Worm (Caenorhabditis elegans) whole organism, young adult: Measurements from ENCODE around the gene EEED8.2.

Experiments
- B0336.3 ChIP-seq: fragments of 200-800 bp; sonication (Bioruptor generic); IDR thresholded peaks from 2 replicates; pipeline ENCODE4 v1.3.6; 2022; ENCODE audit warnings: missing genetic modification characterization, missing compliant biosample characterization
- C17E4.6 ChIP-seq: fragments of 200-800 bp; sonication (Bioruptor generic); IDR thresholded peaks from 2 replicates; pipeline ENCODE4 v1.3.6; 2022; ENCODE audit warnings: missing genetic modification reagents, missing genetic modification characterization, missing compliant biosample characterization
- F10E7.11 ChIP-seq: sonication (generic microtip); optimal IDR thresholded peaks from 2 replicates; lab custom pipeline; 2017; ENCODE audit warnings: mild to moderate bottlenecking, missing genetic modification characterization, moderate library complexity, missing compliant biosample characterization
- F23B12.7 ChIP-seq: sonication (generic microtip); optimal IDR thresholded peaks from 2 replicates; lab custom pipeline; 2017; ENCODE audit warnings: missing genetic modification characterization, mild to moderate bottlenecking, missing compliant biosample characterization, antibody characterized with exemption, moderate library complexity; ENCODE audit not compliant: insufficient read depth
- F33H1.4 ChIP-seq: fragments of 200-800 bp; sonication (Bioruptor generic); IDR thresholded peaks from 2 replicates; pipeline ENCODE4 v1.3.6; 2022; ENCODE audit warnings: missing genetic modification reagents, missing genetic modification characterization, missing compliant biosample characterization
- F57A8.1 ChIP-seq: fragments of 200-800 bp; sonication (Bioruptor generic); optimal IDR thresholded peaks from 2 replicates; lab custom pipeline; 2018; ENCODE audit warnings: mild to moderate bottlenecking, missing genetic modification characterization, moderate library complexity, missing compliant biosample characterization
- K12H6.12 ChIP-seq: fragments of 200-800 bp; sonication (Bioruptor generic); optimal IDR thresholded peaks from 2 replicates; lab custom pipeline; 2018; ENCODE audit warnings: mild to moderate bottlenecking, missing genetic modification characterization, missing compliant biosample characterization
- Y56A3A.18 ChIP-seq: fragments of 200-800 bp; sonication (Bioruptor generic); IDR thresholded peaks from 2 replicates; pipeline ENCODE4 v1.3.6; 2022; ENCODE audit warnings: missing genetic modification reagents, missing genetic modification characterization, missing compliant biosample characterization
- Y95B8A.8 ChIP-seq: fragments of 200-800 bp; sonication (Bioruptor generic); IDR thresholded peaks from 2 replicates; pipeline ENCODE4 v1.3.6; 2022; ENCODE audit warnings: missing genetic modification reagents, missing genetic modification characterization, missing compliant biosample characterization
- akir-1 ChIP-seq: fragments of 200-800 bp; sonication (Bioruptor generic); optimal IDR thresholded peaks from 2 replicates; lab custom pipeline; 2018; ENCODE audit warnings: mild to moderate bottlenecking, missing genetic modification characterization, moderate library complexity, missing compliant biosample characterization
- aptf-2 ChIP-seq: fragments of 200-800 bp; sonication (Bioruptor generic); conservative IDR thresholded peaks from 2 replicates; pipeline ENCODE4 v1.3.6; 2022; ENCODE audit warnings: missing genetic modification reagents, missing genetic modification characterization, missing compliant biosample characterization
- bed-1 ChIP-seq: fragments of 200-800 bp; sonication (Bioruptor generic); IDR thresholded peaks from 2 replicates; pipeline ENCODE4 v1.3.6; 2022; ENCODE audit warnings: missing genetic modification reagents, missing genetic modification characterization, missing compliant biosample characterization
- ceh-100 ChIP-seq: fragments of 200-800 bp; sonication (Bioruptor generic); IDR thresholded peaks from 2 replicates; pipeline ENCODE4 v1.3.6; 2022; ENCODE audit warnings: missing genetic modification reagents, missing genetic modification characterization, missing compliant biosample characterization
- egrh-3 ChIP-seq: fragments of 200-800 bp; sonication (Bioruptor generic); IDR thresholded peaks from 2 replicates; pipeline ENCODE4 v1.3.6; 2022; ENCODE audit warnings: missing genetic modification reagents, missing genetic modification characterization, missing compliant biosample characterization
- him-1 ChIP-seq: sonication (generic microtip); optimal IDR thresholded peaks from 2 replicates; lab custom pipeline; 2016; ENCODE audit warnings: missing genotype, missing genetic modification reagents, missing genetic modification characterization, missing compliant biosample characterization
- hsf-1 ChIP-seq: fragments of 200-800 bp; sonication (Bioruptor generic); IDR thresholded peaks from 2 replicates; pipeline ENCODE4 v1.3.6; 2022; ENCODE audit warnings: missing genetic modification reagents, missing genetic modification characterization, missing compliant biosample characterization
- lin-26 ChIP-seq: fragments of 200-800 bp; sonication (Bioruptor generic); IDR thresholded peaks from 2 replicates; pipeline ENCODE4 v1.3.6; 2022; ENCODE audit warnings: missing genetic modification reagents, missing genetic modification characterization, missing compliant biosample characterization
- lin-54 ChIP-seq: fragments of 200-800 bp; sonication (Bioruptor generic); optimal IDR thresholded peaks from 2 replicates; lab custom pipeline; 2018; ENCODE audit warnings: mild to moderate bottlenecking, missing genetic modification characterization, missing compliant biosample characterization
- lsl-1 ChIP-seq: fragments of 200-800 bp; sonication (Bioruptor generic); optimal IDR thresholded peaks from 2 replicates; lab custom pipeline; 2018; ENCODE audit warnings: mild to moderate bottlenecking, missing genetic modification characterization, moderate library complexity, missing compliant biosample characterization
- lsy-27 ChIP-seq: sonication (generic microtip); optimal IDR thresholded peaks from 2 replicates; lab custom pipeline; 2017; ENCODE audit warnings: missing genetic modification characterization, mild to moderate bottlenecking, missing compliant biosample characterization, antibody characterized with exemption, missing genotype, borderline replicate concordance; ENCODE audit not compliant: insufficient read depth
- madf-10 ChIP-seq: sonication (generic microtip); optimal IDR thresholded peaks from 2 replicates; lab custom pipeline; 2016; ENCODE audit warnings: mild to moderate bottlenecking, missing genetic modification characterization, missing compliant biosample characterization
- madf-3 ChIP-seq: fragments of 200-800 bp; sonication (Bioruptor generic); IDR thresholded peaks from 2 replicates; pipeline ENCODE4 v1.3.6; 2022; ENCODE audit warnings: missing genetic modification reagents, missing genetic modification characterization, missing compliant biosample characterization
- madf-6 ChIP-seq: fragments of 200-800 bp; sonication (Bioruptor generic); IDR thresholded peaks from 2 replicates; pipeline ENCODE4 v1.3.6; 2022; ENCODE audit warnings: missing genetic modification reagents, missing genetic modification characterization, missing compliant biosample characterization
- madf-8 ChIP-seq: fragments of 200-800 bp; sonication (Bioruptor generic); conservative IDR thresholded peaks from 2 replicates; pipeline ENCODE4 v1.3.6; 2022; ENCODE audit warnings: missing genetic modification reagents, missing genetic modification characterization, missing compliant biosample characterization
- nfyb-1 ChIP-seq: fragments of 200-800 bp; sonication (Bioruptor generic); IDR thresholded peaks from 2 replicates; pipeline ENCODE4 v1.3.6; 2022; ENCODE audit warnings: missing genetic modification reagents, missing genetic modification characterization, missing compliant biosample characterization
- nhr-179 ChIP-seq: sonication (generic microtip); optimal IDR thresholded peaks from 2 replicates; lab custom pipeline; 2016; ENCODE audit warnings: mild to moderate bottlenecking, missing genetic modification characterization, missing compliant biosample characterization
- nhr-90 ChIP-seq: sonication (generic microtip); optimal IDR thresholded peaks from 2 replicates; lab custom pipeline; 2016; ENCODE audit warnings: missing genotype, mild to moderate bottlenecking, missing genetic modification characterization, missing compliant biosample characterization
- snpc-1.1 ChIP-seq: sonication (generic microtip); optimal IDR thresholded peaks from 2 replicates; lab custom pipeline; 2017; ENCODE audit warnings: missing genetic modification characterization, mild to moderate bottlenecking, missing compliant biosample characterization, antibody characterized with exemption, moderate library complexity, missing genotype, missing genetic modification reagents; ENCODE audit not compliant: insufficient read depth
- snpc-1.3 ChIP-seq: sonication (generic microtip); optimal IDR thresholded peaks from 2 replicates; lab custom pipeline; 2017; ENCODE audit warnings: missing genetic modification characterization, mild to moderate bottlenecking, missing compliant biosample characterization, antibody characterized with exemption, moderate library complexity, missing genotype, missing genetic modification reagents; ENCODE audit not compliant: insufficient read depth
- somi-1 ChIP-seq: fragments of 200-800 bp; sonication (Bioruptor generic); optimal IDR thresholded peaks from 2 replicates; lab custom pipeline; 2018; ENCODE audit warnings: mild to moderate bottlenecking, missing genetic modification characterization, missing compliant biosample characterization
- sptf-2 ChIP-seq: fragments of 200-800 bp; sonication (Bioruptor generic); optimal IDR thresholded peaks from 2 replicates; lab custom pipeline; 2018; ENCODE audit warnings: mild to moderate bottlenecking, missing genetic modification characterization, missing compliant biosample characterization
- tbx-9 ChIP-seq: sonication (generic microtip); optimal IDR thresholded peaks from 2 replicates; lab custom pipeline; 2016; ENCODE audit warnings: borderline replicate concordance, missing genetic modification characterization, inconsistent platforms, missing compliant biosample characterization
- tlf-1 ChIP-seq: fragments of 200-800 bp; sonication (Bioruptor generic); optimal IDR thresholded peaks from 2 replicates; lab custom pipeline; 2018; ENCODE audit warnings: mild to moderate bottlenecking, missing genetic modification characterization, missing compliant biosample characterization
- unc-62 ChIP-seq: fragments of 150-350 bp; optimal IDR thresholded peaks from 2 replicates; lab custom pipeline; 2014; ENCODE audit warnings: missing biosample characterization, missing genetic modification reagents, missing genetic modification characterization
- xnd-1 ChIP-seq: sonication (generic microtip); optimal IDR thresholded peaks from 2 replicates; lab custom pipeline; 2016; ENCODE audit warnings: missing genotype, missing genetic modification reagents, missing genetic modification characterization, missing compliant biosample characterization
- zfh-2 ChIP-seq: fragments of 200-800 bp; sonication (Bioruptor generic); conservative IDR thresholded peaks from 2 replicates; pipeline ENCODE4 v1.3.6; 2022; ENCODE audit warnings: missing genetic modification reagents, missing genetic modification characterization, missing compliant biosample characterization

EEED8.2 gene

ce11 chrII:5414040-5414439, 2.5 kb upstream of the EEED8.2 start, which contains the start of the genes EEED8.14 and EEED8.3:
TSS of gene EEED8.14 (minus strand) at chrII:5414052.
TSS of gene EEED8.3 (plus strand) at chrII:5414276.
- TF ChIP-seq F33H1.4 = peak; percentile 85
- peak; percentile 80 for TF ChIP-seq xnd-1 (tag; lab: Kevin White, UChicago)
- TF ChIP-seq lin-54 (GFP tag; lab: Kevin White, UChicago) = peak; percentile 13
- no peak for TF ChIP-seq tbx-9 (tag; lab: Kevin White, UChicago)
- TF ChIP-seq hsf-1 (GFP tag; lab: Robert Waterston, UW) = no peak
- peak; percentile 90 for TF ChIP-seq lsl-1 (GFP tag; lab: Kevin White, UChicago)
- TF ChIP-seq B0336.3 = no peak
- peak; percentile 80 for TF ChIP-seq madf-6
- peak; percentile 61 for TF ChIP-seq madf-8 (GFP tag; lab: Robert Waterston, UW)
- TF ChIP-seq snpc-1.3 (tag; lab: Kevin White, UChicago) = peak; percentile 0
- no peak for TF ChIP-seq akir-1 (GFP tag; lab: Kevin White, UChicago)
- no peak for TF ChIP-seq lsy-27 (tag; lab: Kevin White, UChicago)
- TF ChIP-seq Y56A3A.18 (GFP tag; lab: Robert Waterston, UW) = no peak
- no peak for TF ChIP-seq F57A8.1
- TF ChIP-seq nhr-90 = no peak

DNA sequence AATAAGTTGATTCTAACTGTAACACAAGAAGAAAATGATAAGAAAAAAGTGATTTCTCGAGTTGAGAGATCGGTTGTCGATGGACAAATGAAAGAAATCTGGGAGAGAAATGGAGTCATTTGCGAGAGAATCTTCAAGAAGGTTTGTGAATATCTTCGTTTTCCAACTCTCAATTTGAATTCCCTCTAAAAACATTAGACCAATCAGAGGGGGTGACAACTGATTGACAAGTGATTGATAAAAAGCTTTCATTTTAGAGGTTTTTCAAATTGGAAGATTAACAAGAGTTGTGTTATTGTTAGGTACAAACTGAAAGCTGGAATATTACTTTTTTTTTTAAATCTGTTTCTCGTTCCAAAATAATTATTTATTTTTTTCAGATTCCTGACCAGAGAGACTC, 1.4 kb downstream of the EEED8.2 start:
- TF ChIP-seq F57A8.1 (no peak), unc-62 (no peak), nfyb-1 (no peak), tlf-1 (GFP tag; lab: Kevin White, UChicago) (no peak)

- TF ChIP-seq madf-10 (tag; lab: Kevin White, UChicago) (no peak), F23B12.7 (tag; lab: Kevin White, UChicago) (no peak), lin-26 (GFP tag; lab: Robert Waterston, UW) (no peak), madf-3 (GFP tag; lab: Robert Waterston, UW) (no peak), sptf-2 (no peak), aptf-2 (no peak), lin-54 (GFP tag; lab: Kevin White, UChicago) (no peak), Y95B8A.8 (GFP tag; lab: Robert Waterston, UW) (no peak), ceh-100 (GFP tag; lab: Robert Waterston, UW) (no peak), bed-1 (GFP tag; lab: Robert Waterston, UW) (no peak), C17E4.6 (GFP tag; lab: Robert Waterston, UW) (no peak), nfyb-1 (no peak), snpc-1.1 (tag; lab: Kevin White, UChicago) (no peak), F10E7.11 (tag; lab: Kevin White, UChicago) (no peak)
Measured at ce11 chrII:5418317-5418716, 1.8 kb downstream of the EEED8.2 start.

DNA sequence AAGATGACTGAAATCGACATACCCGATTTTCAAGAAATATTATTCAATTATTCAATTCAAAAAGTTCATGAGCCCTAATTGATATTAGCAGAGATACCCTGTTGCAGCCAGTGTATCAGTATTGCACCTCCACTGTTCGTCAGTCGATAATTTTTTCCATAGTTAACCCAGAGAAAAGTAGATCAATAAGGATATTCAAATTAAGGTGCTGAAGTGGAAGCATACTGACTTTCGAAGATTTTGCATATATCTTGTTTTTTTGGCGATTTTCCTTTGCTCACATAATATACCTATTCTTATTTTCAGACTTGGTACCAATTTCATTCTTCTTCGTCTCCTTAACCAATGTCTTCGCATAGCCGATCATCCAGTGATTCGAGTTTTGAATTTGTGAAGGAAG, 2.4 kb downstream of the EEED8.2 start, which contains the start of gene EEED8.15:
TSS of gene EEED8.15 (plus strand) at position 301 of the 400 bp plus-strand sequence.
- no peak for TF ChIP-seq zfh-2
- no peak for TF ChIP-seq somi-1 (GFP tag; lab: Kevin White, UChicago)
- TF ChIP-seq nhr-179 (tag; lab: Kevin White, UChicago) = no peak
- TF ChIP-seq bed-1 (GFP tag; lab: Robert Waterston, UW) = no peak
- no peak for TF ChIP-seq egrh-3 (GFP tag; lab: Robert Waterston, UW)
- TF ChIP-seq him-1 (tag; lab: Kevin White, UChicago) = no peak
- TF ChIP-seq K12H6.12 (tag; lab: Kevin White, UChicago) = no peak
